Fruit fly (Drosophila melanogaster) Kc167 (cell line): ENCODE data around the gene pcm.

Experiments
- Myc ChIP-seq: fragments of >200 bp; optimal IDR thresholded peaks from 2 replicates; lab custom pipeline; 2017; ENCODE audit warnings: missing external identifiers
- Sin3A ChIP-seq: fragments of >200 bp; optimal IDR thresholded peaks from 2 replicates; lab custom pipeline; 2018; ENCODE audit warnings: missing external identifiers
- h ChIP-seq: fragments of >200 bp; optimal IDR thresholded peaks from 3 replicates; lab custom pipeline; 2018; ENCODE audit warnings: missing external identifiers
- insv ChIP-seq: fragments of >200 bp; optimal IDR thresholded peaks from 3 replicates; lab custom pipeline; 2018; ENCODE audit warnings: missing external identifiers
- psq ChIP-seq: fragments of >200 bp; optimal IDR thresholded peaks from 2 replicates; lab custom pipeline; 2017; ENCODE audit warnings: missing external identifiers
- ttk ChIP-seq: sonication (Bioruptor generic); optimal IDR thresholded peaks from 2 replicates; lab custom pipeline; 2017; ENCODE audit warnings: missing external identifiers

Gene pcm

DNA sequence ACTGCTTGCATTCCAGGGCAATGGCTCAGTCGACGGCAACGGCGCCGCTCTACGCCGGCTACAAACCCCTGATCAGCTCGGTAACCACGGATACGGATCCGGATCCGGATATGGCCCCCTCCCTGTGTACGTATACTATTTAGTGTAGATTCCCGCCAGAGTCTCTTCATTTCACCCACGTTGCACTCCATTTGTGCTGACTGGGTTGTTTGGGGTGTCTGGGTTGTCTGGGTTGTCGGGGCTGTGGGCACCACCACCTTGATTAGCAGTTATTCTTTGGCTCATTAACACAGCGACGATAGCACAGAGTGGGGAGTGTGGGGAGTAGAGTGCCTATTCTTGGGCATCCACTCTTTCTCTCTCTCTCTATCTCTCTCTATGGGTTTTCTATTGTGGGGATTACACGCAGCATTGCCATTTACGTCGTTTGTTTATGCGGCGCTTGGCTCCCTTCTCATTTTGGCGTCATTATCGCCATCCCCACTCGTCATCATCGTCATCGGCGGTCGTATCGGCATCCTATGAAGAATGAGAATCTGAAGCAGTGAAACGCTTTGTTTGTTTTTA is 7.0 kb upstream of the pcm start:
- TF ChIP-seq ttk (no peak), psq (lab: Kevin White, UChicago) (no peak), insv (no peak), Sin3A (no peak), h (lab: Kevin White, UChicago) (no peak), Myc (no peak)

DNA sequence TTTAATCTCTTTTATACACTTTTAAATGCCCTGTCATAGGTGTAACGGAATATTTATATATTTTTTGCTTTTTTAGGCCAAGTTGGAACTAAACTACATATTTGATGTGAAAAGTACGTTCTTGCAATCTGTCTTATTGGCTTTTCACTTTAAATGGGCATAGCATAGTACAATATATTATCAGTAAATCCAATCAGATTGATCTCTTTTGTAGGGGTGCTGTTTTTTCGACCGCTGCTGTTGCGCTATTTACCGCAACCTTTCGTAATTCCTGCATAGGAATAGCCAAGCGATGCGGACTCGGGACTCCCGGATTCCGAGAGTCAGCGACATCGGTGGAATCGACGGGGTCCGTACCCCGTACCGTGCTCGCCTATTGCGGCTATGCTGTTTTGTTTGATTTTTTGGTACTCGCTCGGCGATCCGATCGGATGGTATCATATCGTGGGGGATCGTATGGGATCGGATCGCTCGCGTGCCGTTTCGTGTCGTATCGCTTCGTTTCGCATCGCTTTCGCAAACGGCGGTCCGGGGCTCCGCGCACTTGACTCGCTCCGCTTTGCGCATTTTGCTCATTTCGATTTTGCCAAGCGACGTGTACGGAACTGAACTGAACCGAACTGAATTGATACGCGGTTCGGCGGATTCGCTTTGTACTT is 6.1 kb upstream of the pcm start:
- TF ChIP-seq psq (lab: Kevin White, UChicago) (no peak), h (lab: Kevin White, UChicago) (no peak), insv (no peak)

DNA sequence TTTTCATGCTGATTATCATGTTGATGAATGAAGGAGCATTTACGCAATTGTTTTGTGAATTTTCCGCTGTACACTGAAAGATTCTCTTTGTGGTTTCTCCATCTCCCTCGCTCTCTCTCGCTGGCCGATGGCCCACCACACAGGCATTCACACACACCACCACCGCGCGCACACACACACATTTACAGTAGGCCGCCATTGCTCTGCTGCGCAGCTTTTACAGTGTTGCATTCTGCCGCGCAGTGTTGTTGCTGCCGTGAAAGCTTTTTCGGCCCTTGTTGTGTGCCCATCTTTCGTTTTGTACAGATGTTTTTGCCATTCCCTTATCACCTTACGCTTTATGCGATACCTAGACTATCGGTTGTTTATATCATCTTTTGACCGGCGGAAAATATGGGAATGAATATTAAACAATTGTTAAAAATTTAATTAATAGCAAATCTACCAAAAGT is 5.0 kb upstream of the pcm start:
- TF ChIP-seq Sin3A = no peak
- TF ChIP-seq psq (lab: Kevin White, UChicago) = peak; percentile 88

DNA sequence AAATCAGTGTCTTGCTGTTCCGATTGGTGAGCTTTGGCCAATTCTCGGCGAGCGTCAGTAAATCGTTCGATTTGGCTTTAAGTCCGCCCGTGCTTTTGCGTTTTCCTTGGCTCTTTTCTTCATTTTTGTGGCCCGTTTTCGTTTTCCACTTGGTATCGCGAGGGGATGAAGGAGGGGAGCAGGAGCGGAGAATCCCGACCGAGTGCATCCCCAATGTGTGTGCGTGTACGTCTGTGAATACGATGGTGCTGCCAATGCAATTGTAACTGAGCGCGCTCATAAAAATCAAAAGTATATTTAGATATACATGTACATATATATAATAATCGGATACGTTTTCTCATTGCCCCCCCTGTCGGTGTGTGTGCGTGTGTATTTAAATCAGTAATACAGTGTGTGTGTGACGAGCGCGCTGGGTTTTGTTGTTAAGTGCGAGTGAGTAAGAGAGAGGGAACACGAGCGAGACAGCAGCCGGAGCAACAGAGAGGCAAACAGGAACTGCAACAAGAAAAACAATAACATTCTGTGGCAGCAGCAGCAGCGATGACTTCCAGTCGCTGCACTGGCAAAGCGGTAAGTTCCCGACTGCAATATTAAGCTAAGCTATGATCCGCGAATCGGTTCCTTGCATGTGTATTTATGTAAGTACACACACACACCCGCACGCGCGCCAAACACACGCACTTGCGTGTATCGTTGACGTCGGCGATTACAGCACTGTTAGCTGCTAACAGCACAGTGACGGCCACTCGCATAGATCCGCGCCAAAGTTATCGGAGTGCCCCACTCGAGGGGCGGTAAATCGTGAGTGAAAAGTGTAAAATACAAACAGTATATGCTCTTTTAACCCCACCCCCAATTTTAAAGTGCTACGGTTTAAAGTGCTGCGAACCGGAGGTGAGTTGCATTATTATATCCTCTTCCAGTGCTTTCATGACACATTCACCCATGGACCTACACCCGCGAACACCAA is 4.1 kb upstream of the pcm start:
- TF ChIP-seq h (lab: Kevin White, UChicago) = no peak
- no peak for TF ChIP-seq psq (lab: Kevin White, UChicago)
- TF ChIP-seq Myc = no peak
- TF ChIP-seq insv = no peak
- TF ChIP-seq ttk = no peak
- no peak for TF ChIP-seq Sin3A

DNA sequence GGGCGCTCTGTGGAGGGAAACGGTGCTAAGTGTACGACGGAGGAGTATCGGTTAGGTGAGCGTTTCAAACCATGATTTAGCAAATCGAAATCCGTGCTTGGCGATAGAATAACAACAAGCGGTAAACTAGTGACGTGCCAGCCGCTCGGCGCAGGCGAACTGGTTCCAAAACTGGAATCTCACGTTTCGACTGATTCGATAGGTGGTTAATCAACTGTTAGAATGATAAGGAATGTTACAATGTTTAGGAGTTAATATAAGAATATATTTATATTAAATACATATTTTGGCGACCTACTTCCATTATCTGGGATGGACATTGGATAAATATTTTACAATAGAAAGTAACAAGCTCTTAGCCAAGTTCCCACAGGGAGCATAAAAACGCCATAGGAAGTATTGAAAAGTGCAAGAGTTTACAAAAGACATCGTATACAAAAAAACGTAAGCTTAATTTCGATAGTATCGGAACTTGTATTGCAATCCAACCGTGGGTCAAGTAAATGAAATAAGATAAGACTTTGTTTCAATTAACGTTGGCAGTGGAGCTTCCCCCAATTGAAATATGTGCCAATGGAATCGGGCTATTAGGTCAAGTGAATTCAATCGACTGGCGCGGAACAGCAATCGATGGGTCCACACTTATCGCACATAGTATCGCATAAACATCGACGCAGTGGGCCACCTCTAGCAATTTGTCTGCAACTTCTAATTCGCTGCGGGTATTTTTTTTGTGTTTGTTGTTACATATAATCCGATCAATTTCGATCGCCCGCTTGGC is 3.2 kb upstream of the pcm start, which contains the start of the genes ksh, CG14200 and Pfrx:
ksh (minus strand) TSS at position 163 of the 781 bp plus-strand sequence.
CG14200 (plus strand) TSS at position 676 of the 781 bp plus-strand sequence.
Pfrx (plus strand) TSS at position 676 of the 781 bp plus-strand sequence.
- TF ChIP-seq Myc = no peak
- TF ChIP-seq psq (lab: Kevin White, UChicago) = no peak
- no peak for TF ChIP-seq insv
- no peak for TF ChIP-seq ttk
- no peak for TF ChIP-seq Sin3A
- TF ChIP-seq h (lab: Kevin White, UChicago) = no peak

DNA sequence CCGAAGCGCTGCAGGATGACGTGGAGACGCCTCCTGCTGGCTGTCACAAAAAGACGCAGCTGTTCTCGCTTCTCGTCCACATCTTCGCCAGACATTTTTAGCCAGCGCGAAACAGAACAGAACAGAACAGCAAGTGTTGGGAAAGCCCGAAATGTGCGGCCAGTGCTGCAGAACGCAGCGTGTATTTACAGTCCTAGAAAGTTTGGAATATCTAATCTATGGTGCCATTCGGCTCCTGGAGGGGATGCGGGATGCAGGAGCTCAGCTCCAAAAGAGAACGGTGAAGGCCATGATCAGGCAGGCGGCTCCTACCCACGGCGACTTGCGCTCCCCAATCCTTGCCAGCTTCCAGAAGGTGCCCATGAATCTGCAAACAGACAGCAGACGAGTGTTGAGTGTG is 2.5 kb upstream of the pcm start, which contains the start of gene CG12204:
CG12204 (minus strand) TSS at position 117 of the 400 bp plus-strand sequence.
- no peak for TF ChIP-seq Myc
- TF ChIP-seq h (lab: Kevin White, UChicago) = no peak
- no peak for TF ChIP-seq psq (lab: Kevin White, UChicago)
- no peak for TF ChIP-seq Sin3A
- no peak for TF ChIP-seq insv
- no peak for TF ChIP-seq ttk

DNA sequence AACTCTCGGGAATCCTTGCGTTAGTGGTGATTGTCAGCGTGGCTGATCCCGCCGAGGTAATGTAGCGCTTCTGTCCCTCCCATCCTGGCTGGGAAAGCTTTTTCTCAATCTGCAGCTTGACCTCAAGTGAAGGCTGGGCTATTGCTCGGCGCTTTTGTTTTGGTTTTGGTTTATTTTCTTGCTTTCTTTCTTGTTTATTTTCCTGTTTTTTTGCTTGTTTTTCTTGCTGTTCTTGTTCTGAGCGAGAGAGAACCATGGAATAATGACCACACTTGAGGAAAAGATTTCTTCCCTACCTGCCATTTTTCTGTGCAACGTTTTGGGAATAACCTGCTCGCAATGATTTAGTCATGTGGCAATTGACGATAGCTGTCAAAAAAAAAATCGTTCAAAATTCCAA is 6.8 kb downstream of the pcm start:
- no peak for TF ChIP-seq h (lab: Kevin White, UChicago)

DNA sequence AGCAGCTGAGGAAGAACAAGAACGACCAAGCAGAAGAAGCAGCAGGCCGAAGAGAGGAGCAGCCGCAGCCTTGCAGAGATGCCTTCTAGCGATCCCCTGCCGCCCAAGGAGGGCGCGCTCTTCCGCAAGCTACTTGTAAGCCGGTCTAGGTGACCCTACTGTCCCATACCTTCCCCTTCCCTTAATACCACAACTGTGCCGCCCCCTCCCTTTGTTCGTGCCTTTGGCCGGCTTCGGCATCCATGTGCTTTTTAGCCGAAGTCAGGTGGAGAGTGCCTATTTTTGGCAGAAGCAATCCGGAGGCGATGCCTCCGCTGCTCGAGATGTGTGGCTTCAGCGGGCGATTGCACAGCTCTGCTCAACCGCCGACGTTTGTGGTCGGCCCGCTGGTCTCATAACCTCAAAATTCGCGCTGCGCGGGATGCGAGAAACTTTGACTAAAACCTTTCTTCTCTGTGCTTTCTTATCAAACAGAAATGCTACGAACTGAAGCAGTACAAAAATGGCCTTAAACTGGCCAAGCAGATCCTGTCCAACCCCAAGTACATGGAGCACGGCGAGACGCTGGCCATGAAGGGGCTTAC is 11.2 kb downstream of the pcm start:
- TF ChIP-seq insv (no peak), h (lab: Kevin White, UChicago) (no peak), Myc (no peak), psq (lab: Kevin White, UChicago) (no peak), Sin3A (no peak), ttk (no peak)

DNA sequence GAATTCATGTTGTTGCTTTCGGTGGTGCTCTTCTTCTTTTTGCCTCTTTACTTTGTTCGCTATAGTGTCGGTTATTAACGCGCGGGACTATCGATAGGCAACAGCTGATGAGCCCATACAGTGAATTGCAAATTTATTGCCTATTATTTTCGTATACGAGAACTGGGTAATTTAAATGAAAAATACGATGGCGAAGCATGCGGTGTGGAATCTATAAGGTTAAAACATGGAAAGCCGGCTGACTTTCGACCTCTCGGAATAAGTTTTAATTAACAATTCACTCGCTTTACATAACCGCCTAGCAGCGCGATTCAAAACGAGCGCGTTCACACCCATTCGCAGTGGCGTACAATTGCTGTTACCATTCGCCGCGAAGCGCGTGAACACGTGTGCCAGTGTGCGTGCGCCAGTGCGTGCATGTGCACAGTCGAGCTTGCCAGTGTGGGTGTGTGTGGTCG is 11.9 kb downstream of the pcm start, which contains the start of the genes Naa15-16 and mRpS14:
Naa15-16 (plus strand) TSS at position 116 of the 458 bp plus-strand sequence.
mRpS14 (minus strand) TSS at position 370 of the 458 bp plus-strand sequence.
- no peak for TF ChIP-seq psq (lab: Kevin White, UChicago)
- no peak for TF ChIP-seq insv
- TF ChIP-seq Sin3A = no peak
- TF ChIP-seq ttk = no peak
- no peak for TF ChIP-seq Myc

DNA sequence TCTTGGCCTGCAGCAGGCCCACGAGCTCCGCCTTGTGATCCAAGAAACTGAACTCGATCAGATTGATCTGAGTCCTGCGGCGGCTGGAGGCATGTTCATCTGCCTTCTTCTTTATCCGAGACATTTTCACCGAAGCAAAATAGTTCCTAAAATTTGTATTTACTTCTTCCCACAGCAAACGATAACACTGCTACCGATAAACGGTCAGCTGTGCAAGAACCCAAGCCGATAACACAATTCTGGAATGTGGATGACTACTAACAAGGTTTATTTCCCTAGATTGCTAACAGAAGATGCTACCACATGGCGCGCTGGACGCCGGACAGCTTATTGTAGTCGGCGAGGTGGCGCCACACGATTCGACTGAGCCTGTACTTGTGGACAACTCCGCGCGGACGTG is 12.7 kb downstream of the pcm start, which contains the start of gene CG32533:
CG32533 (minus strand) TSS at position 278 of the 400 bp plus-strand sequence.
- TF ChIP-seq psq (lab: Kevin White, UChicago) = no peak
- TF ChIP-seq Sin3A = no peak
- no peak for TF ChIP-seq ttk
- TF ChIP-seq h (lab: Kevin White, UChicago) = no peak
- no peak for TF ChIP-seq Myc

DNA sequence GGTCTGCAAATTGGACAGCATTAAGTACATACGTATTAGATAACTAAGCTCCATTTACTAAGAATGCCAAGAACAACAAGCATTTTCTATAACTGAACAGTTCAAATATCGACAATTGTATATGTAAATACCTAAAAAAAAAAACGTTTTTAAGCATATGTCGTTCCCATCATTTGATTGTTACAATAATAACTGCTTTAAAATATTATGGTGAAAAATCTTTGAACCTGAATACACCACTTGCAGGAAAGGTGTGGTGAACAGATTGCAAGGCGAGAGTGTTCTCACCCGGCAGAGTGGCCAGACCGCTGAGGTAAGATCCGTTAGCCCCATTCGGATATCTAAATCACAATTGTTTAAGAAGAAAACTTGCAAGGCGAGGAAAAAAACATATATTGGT is 17.0 kb downstream of the pcm start, which contains the start of gene narya:
narya (plus strand) TSS at position 301 of the 400 bp plus-strand sequence.
- TF ChIP-seq insv (no peak), h (lab: Kevin White, UChicago) (no peak), ttk (no peak), psq (lab: Kevin White, UChicago) (no peak), Sin3A (no peak), Myc (no peak)

DNA sequence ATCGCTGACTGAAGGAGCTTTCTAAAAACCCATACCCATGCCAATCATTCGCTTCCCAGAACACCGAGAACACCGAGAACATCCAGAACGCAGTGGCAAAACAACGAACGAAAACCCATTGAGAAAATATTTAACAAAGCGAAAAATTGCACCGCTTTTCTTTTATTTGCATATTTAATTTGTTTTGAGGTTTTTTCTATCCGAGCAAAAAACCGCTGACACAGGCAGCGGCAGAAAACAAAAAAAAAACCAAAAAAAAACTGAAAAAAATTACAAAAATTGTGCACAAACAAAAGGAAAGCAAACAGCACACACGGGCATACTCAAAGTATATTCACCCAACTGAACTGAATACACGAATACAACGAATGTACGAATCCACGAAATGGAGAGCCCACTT is 30.2 kb downstream of the pcm start:
- no peak for TF ChIP-seq ttk
- TF ChIP-seq Sin3A = no peak
- TF ChIP-seq h (lab: Kevin White, UChicago) = no peak
- TF ChIP-seq Myc = no peak
- TF ChIP-seq psq (lab: Kevin White, UChicago) = no peak
